Fruit fly (Drosophila melanogaster) ovary, adult (tissue): ENCODE results near the gene lute.

Experiments
- CG17801 ChIP-seq: fragments of 200-800 bp; optimal IDR thresholded peaks from 2 replicates; lab custom pipeline; 2019; ENCODE audit warnings: missing biosample characterization, mild to moderate bottlenecking, missing genetic modification characterization, moderate library complexity; ENCODE audit not compliant: partially characterized antibody

Gene lute

DNA sequence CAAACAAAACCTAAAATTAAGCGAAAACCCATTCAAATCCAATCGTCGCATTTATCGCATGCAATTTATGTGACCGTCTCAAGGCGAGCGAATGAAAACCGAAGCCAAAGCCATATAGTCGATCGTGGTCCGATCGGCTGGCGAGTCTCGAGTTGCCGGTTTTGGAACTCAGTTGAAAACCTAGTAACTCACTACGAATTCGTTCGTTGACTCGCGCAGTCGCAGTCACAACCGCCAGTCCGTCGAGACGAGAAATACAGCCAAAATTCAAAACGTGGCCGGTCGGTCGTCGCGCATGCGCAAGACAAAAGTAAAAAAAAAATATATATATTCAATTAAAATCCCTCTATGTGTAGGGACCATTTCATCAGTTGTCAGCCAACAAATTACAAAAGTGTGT, at the start of gene lute:
Gene lute, plus strand, starts transcription at position 203 of the 400 bp plus-strand sequence.
- TF ChIP-seq CG17801 (GFP tag; lab: Kevin White, UChicago): no peak

DNA sequence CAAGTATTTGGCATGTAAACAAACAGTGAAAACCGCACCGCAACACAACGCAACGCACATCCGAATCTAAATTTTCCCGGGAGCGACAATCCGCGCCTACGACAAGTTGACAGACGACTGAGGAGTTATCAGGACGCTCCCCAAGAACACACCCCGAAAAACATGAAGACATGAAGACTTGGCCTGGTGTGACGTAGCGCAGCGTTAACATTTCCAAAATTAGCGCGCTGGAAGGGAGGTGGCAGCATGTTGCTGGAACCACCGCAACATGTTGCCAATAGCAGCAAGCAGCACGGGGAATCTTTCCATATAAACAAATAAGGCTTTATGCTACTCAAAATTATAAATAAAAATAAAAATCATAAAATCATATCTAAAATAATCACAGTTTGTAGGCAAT, 33.5 kb upstream of the lute start:
- no peak for TF ChIP-seq CG17801 (GFP tag; lab: Kevin White, UChicago)

DNA sequence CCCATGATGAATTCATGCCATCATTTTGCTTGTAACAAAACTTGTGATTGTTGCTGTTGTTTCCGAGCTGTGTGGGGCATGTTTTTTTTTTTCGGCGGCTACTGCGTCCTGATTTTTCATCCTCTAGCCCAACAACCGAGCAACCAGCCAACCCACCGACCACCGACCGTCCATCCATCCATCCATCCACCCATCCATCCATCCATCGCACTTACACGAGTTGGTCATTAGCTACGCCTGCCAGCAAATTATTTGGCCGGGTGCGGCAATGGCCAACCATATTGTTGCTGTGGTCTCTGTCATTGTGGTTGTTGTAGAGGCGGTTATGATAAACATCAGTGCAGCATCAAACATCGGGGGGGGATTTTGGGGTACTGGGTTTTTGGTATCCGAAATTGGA, 20.4 kb upstream of the lute start:
- TF ChIP-seq CG17801 (GFP tag; lab: Kevin White, UChicago): no peak

DNA sequence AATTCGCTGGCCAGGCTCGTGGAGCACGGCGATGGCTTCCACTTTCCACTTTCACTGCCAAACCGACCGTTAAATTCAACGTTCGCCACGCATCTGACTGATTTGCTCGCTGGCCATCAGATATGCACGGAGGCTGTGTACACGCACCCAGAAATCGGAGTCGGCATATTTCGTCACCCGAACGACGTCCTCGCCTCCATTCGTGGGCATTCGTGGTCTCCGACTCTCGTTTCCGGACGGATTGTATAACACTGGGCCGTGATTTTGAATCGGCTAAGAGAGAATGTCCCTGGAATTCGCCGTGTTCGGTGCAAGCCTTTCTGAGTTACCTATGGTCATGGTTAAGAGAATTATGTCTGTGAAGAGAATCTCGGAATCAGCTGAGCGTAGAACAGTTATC, 13.7 kb upstream of the lute start, which contains the start of gene beat-IIa:
Gene beat-IIa, minus strand, starts transcription at position 97 of the 400 bp plus-strand sequence.
- TF ChIP-seq CG17801 (GFP tag; lab: Kevin White, UChicago): no peak

DNA sequence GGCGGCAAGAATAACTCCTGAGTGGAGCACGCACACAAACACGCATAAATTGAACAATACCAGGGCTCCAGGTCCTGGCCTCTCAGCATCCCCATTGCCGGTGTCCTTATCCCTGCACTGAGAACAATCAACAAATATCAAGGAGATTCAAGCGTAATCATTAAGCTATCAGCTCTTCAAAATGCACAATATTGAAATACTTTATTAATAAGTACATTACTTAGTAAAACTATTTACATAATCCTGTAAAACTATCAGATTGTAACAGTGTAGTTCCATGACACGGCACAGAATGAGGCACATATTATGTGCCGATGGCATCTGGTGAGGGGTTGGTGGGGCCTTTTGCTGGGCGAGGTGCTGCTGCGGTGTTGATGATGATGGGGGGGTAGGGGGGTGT, 8.7 kb upstream of the lute start:
- no peak for TF ChIP-seq CG17801 (GFP tag; lab: Kevin White, UChicago)

DNA sequence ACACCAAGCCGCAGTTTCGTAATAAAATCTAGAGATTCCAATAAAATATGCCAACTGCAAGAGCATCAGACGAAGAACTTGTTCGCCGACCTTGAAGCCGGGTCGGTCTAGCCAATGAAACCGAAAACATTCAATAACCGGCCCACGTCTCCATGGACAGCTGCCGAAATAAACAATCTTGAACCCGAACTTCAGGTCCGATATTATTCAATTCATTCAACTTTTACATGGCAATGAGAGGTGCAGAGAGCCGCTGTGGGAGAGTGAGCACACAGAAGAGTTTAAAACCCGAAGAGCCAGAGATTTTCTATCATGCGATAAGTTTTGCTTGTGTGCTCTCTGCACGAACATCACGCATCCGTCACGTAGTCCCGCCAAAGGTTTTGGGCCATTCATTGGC, 2.2 kb upstream of the lute start:
- no peak for TF ChIP-seq CG17801 (GFP tag; lab: Kevin White, UChicago)

DNA sequence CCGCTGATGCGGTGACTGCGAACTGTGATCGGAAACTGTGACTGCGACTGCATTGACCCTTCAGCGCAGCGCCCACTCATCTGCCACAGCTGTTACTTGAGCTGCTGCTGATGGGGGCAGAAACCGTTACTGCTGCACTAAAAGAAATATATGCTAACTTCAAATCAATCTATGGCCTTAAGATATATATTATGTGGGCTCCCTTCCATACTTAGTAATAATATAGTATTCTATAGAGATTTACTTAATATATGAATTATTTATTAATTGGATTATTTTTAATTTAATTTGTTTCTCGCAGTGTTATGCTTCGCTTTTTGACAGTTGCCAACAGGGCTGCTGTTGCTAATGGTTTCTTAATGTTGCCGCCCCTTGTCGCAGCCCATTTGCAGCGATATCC, 693 bp upstream of the lute start:
- no peak for TF ChIP-seq CG17801 (GFP tag; lab: Kevin White, UChicago)

DNA sequence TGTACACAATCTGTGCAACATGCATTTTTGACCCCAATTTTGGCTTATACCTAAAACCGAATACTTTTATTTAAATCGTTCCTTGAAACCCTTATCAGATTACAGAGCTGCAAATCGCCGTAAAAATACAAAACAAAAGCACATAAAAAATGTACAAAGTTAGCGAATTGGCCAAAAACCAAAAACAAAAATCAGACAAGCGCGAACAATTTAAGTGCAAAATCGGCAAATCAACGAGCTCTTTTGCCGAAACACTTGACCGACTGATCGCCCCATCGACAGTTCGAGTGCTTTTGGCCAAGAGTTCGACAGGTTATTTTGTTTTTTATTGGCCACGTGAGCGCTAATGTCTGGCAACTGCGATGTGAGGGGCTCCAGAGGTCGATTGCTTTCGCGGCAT, 2.2 kb downstream of the lute start:
- no peak for TF ChIP-seq CG17801 (GFP tag; lab: Kevin White, UChicago)

DNA sequence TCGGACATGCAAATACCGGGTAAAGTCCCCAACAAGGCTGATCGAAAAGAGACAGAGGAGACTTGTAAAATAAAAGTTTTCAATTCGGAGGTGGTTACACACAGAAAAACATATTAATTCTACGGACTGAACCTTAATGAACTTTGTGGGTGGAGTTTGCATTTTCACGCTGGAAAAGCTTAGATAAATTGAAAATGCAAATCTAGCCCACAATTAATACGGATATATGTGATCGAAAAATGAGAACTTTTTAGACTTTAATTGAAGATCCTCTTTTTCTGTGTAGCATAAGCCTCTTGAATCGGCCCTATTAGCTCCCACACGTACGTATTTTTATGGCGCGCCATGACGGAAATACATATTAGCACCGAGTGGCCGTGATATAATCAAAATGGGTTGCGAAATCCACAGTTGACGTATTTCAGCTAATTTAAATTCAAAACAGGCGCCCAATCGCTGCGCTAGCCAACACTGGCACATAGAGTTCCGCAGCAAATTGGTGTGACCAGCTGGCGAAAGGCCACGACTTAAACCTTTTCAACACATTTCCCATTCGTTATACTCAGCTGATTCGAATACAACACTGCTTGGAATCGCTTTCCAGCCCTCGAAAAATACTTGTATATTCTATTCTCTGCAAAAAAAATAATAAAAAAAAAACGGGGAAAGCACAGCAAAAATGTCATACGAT, 5.7 kb downstream of the lute start:
- peak; percentile 79 for TF ChIP-seq CG17801 (GFP tag; lab: Kevin White, UChicago)

DNA sequence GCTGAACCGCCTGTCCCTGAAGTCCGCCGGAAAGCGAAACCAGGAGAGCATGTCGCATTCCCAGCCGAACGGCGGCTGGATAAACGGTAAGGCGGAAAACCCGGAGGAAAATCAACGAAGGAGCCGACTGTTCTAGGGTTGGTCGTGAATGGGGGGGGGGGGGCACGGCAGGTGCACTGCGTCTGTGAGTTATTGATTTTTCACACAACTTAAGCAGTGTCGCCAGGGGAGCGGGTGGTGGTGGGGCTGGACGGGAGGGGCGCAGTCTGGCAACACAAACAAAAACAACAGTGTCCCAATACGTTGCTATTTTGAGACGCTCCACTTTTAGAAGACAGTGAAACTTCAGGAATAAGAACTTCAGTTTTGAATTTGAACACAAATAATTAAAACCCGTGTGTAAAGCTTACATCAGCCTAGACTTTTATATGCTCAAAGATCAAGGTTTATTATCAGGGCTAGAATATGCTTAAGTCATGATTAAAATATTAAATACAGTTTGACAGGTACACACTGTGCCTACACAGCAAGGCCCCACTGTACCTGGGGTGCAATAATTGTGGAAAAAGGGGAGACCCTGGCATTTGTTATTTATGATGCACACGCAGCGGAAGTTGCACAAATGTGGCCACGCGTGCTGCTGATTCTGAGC, 6.5 kb downstream of the lute start:
- TF ChIP-seq CG17801 (GFP tag; lab: Kevin White, UChicago): peak; percentile 51

DNA sequence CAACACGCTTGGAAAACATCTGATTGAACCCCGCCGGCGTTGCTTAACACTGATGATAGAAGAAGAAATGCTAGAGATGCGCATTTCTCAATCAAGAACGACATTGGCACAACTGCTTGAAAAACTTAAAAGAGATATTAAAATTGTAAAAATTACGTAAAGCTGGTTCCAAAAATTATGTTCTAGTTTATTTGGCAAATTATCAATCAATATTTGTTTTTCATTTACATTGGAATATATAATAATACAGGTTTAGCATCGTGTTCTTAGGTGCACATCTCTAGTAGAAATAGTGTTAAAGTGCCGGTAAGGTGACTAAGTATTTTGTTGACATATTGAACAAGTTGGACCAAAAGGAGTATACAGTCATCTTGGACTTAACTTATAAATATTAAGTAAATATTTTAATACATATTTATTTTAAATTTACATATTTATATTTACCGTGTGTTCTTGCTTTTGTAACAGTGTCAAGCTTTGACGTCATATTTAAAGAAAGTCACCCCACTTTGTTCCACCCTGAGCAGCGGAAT, 11.6 kb downstream of the lute start, which contains the start of the genes Brf and sds22:
Gene Brf, minus strand, starts transcription at position 25 of the 533 bp plus-strand sequence.
Gene sds22, plus strand, starts transcription at position 282 of the 533 bp plus-strand sequence.
- peak; percentile 96 for TF ChIP-seq CG17801 (GFP tag; lab: Kevin White, UChicago)

DNA sequence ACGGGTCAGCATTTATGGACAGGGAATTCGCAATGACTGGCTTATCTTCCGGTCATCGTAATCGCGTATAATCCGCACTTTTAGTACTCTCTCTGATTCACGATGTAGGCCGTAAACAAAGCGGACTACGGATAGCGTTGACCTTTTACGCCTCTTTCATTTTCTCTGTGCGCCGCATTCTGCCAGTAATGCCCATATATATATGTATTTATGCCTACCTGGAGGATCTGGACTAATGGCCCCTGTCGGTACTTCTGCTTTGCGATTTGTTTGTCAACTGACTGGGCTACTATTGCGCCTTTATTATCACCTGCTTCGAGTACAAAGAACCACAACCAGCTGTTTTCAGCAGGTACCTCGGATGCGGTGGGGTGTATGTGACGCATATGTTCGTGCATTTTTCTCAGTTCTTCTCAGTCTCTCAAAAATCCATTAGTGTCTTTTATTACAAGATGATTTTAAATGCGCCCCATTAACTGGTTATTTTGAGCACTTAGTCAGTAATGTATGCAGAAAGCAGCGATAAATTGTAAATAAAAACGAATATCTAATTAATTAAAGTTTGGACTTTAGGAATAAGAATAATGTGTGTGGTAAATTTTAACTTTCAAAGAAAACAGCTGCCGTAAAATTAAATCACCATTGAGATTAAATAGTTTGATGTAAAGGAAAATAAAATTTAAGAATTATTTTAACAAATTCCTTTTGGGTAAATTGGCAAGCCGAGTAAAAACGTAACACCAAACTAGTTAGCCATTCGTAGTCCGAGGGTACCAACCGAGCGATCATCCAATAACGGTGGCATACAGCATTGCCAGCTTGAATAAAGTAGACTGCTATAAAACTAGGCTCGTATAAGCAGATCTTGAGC, 14.8 kb downstream of the lute start, which contains the start of gene CREG:
Gene CREG, minus strand, starts transcription at position 323 of the 871 bp plus-strand sequence.
- TF ChIP-seq CG17801 (GFP tag; lab: Kevin White, UChicago): no peak

DNA sequence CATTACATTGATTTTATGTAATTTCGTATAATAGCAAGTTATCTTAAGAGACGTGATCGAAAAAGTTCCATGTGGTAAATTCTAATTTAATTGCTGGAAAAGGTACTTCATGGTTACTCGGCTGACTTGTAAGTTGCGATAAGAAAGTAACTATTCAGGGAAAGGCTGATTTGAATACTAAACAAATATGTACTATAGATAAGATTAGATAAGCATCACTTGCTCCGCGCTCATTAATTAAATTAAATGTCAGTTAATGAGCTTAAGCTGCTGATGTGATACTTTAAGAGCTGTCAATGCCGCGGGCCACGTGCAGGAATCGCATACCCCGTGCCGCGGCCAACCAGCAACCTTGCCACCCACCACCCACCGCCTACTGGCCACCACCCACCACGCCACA, 20.4 kb downstream of the lute start:
- no peak for TF ChIP-seq CG17801 (GFP tag; lab: Kevin White, UChicago)

DNA sequence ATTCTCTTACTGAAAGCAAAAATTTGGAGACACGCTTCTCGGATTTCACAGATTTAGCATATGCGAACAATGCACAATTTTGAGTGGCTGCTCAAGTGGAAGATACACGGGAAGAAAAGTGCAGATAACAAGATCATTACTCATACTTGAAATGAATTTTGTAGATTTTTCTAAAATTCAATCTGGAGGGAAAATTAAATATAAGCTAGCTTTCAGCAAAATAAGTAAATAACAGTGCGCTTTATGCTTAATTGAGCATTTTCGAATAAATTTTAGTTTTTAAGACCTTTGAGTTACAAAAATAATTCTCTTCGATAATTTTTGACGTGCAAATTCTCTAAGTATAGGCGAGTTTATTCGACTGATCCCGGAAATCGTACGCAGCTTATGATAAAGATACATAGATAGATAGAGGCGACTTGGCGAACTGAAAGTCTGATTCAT, 21.0 kb downstream of the lute start:
- TF ChIP-seq CG17801 (GFP tag; lab: Kevin White, UChicago): peak; percentile 51
